Worm (Caenorhabditis elegans): ENCODE data around the gene M153.3.

ce11 chrX:12177521-12177920, 34.9 kb downstream of the M153.3 start:
- TF ChIP-seq med-1 (GFP tag; optimal IDR thresholded peaks at IDR 0.05; ENCODE audit: insufficient read depth) = no peak
- TF ChIP-seq tab-1 (GFP tag; IDR thresholded peaks at IDR 0.05) = no peak
- TF ChIP-seq ztf-23 (GFP tag; IDR thresholded peaks at IDR 0.05) = no peak
- TF ChIP-seq ref-1 (GFP tag; conservative IDR thresholded peaks at IDR 0.05) = no peak
- no peak for TF ChIP-seq klf-2 (GFP tag; conservative IDR thresholded peaks at IDR 0.05)

All from whole organism, midembryonic.